Worm (Caenorhabditis elegans): ENCODE results near the gene F54D11.4.
"Not testable (repeated sequence)": the region's sequence is repeated elsewhere in the genome, so short reads cannot be mapped to it uniquely, and the experiment has no call there.

- not testable (repeated sequence) for TF ChIP-seq nhr-237 (tag; optimal IDR thresholded peaks at IDR 0.05); daf-16 (GFP tag; optimal IDR thresholded peaks at IDR 0.05); daf-16 (tag; optimal IDR thresholded peaks at IDR 0.05); mdl-1 (tag; optimal IDR thresholded peaks at IDR 0.05); mxl-2 (GFP tag; conservative IDR thresholded peaks at IDR 0.05); snpc-4 (tag; optimal IDR thresholded peaks at IDR 0.05); ceh-28 (tag; optimal IDR thresholded peaks at IDR 0.05); nhr-76 (tag; optimal IDR thresholded peaks at IDR 0.05); lin-15B (tag; optimal IDR thresholded peaks at IDR 0.05)
Measured at ce11 chrV:4632808-4633207, 16.9 kb downstream of the F54D11.4 start.
